Worm (Caenorhabditis elegans) whole organism, young adult: ENCODE data around the gene C31E10.5.

Source experiments
- F57A8.1 ChIP-seq: fragments of 200-800 bp; sonication (Bioruptor generic); optimal IDR thresholded peaks from 2 replicates; lab custom pipeline; 2018; ENCODE audit warnings: mild to moderate bottlenecking, missing genetic modification characterization, moderate library complexity, missing compliant biosample characterization
- ama-1 ChIP-seq, 3 experiments: fragments of 150-350 bp in 1 of 3; sonication (generic microtip) in 2 of 3; optimal IDR thresholded peaks; 2 replicates each; lab custom pipeline; 2014 to 2018; ENCODE audit warnings: missing biosample characterization in 2 of 3, missing genetic modification characterization in 2 of 3, missing genetic modification reagents in 2 of 3
- dpl-1 ChIP-seq: fragments of 150-350 bp; optimal IDR thresholded peaks from 2 replicates; lab custom pipeline; 2014; ENCODE audit warnings: missing biosample characterization, missing genetic modification reagents, missing genetic modification characterization
- ets-4 ChIP-seq: fragments of 200-800 bp; sonication (Bioruptor generic); optimal IDR thresholded peaks from 2 replicates; lab custom pipeline; 2018; ENCODE audit warnings: mild to moderate bottlenecking, missing genetic modification characterization, missing compliant biosample characterization
- hrde-1 ChIP-seq: sonication (generic microtip); optimal IDR thresholded peaks from 2 replicates; lab custom pipeline; 2016; ENCODE audit warnings: missing genetic modification characterization, mild to moderate bottlenecking, missing compliant biosample characterization, moderate library complexity, missing genotype, missing genetic modification reagents, borderline replicate concordance
- unc-62 ChIP-seq: fragments of 150-350 bp; optimal IDR thresholded peaks from 2 replicates; lab custom pipeline; 2014; ENCODE audit warnings: missing biosample characterization, missing genetic modification reagents, missing genetic modification characterization

DNA sequence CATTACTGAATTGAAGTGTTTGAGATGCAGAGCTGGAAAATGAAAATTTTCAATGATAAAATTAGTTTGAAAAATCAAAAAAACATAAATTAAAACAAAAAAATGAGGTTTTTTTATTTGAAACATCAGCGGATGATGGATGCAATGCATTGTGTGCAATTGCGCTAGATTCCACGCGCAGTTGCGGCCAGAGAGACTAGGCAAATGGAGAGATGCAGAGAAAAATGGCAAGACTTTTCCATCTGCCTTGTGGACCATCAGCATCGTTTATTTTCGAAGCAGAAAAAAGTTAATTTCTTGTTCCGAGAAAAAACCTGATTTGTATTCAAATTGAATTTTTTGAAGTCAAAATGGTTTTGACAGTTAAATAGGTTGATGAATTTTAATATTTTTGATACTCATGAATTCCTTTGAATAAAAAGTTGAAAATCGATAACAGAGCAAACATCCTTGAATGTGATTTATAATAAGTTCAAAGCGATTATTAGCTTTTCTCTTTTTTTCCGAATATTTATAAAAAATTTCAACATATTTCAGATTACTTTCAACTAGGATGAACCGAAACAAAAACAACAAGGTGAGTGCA is at the start of gene C31E10.5, which contains the start of gene C31E10.6:
- TF ChIP-seq ama-1 (optimal IDR thresholded peaks at IDR 0.05; lab: Kevin White, UChicago) (no peak), ama-1 (GFP tag; optimal IDR thresholded peaks at IDR 0.05; lab: Kevin White, UChicago) (no peak), hrde-1 (tag; lab: Kevin White, UChicago) (no peak), F57A8.1 (no peak), ets-4 (GFP tag; lab: Kevin White, UChicago) (no peak), unc-62 (no peak), dpl-1 (no peak)
